Fruit fly (Drosophila melanogaster): Measurements from ENCODE around the gene CG2256.

dm6 chrX:8049292-8049691 is 37.7 kb downstream of the CG2256 start:
- TF ChIP-seq Sp1 (GFP tag; optimal IDR thresholded peaks at IDR 0.05), result no peak
- no peak for TF ChIP-seq fru (GFP tag; optimal IDR thresholded peaks at IDR 0.05)
- no peak for TF ChIP-seq HLH106 (tag; optimal IDR thresholded peaks at IDR 0.05)
- TF ChIP-seq Mio (GFP tag; optimal IDR thresholded peaks at IDR 0.05), result no peak
- no peak for TF ChIP-seq sv (GFP tag; optimal IDR thresholded peaks at IDR 0.05)
- TF ChIP-seq Myc (optimal IDR thresholded peaks at IDR 0.05), result no peak
- TF ChIP-seq Dfd (GFP tag; optimal IDR thresholded peaks at IDR 0.05), result no peak
- TF ChIP-seq lola (GFP tag; optimal IDR thresholded peaks at IDR 0.05), result no peak
- TF ChIP-seq psq (GFP tag; optimal IDR thresholded peaks at IDR 0.05), result peak; percentile 10
- no peak for TF ChIP-seq usp (GFP tag; optimal IDR thresholded peaks at IDR 0.05)
- peak; percentile 21 for TF ChIP-seq h (GFP tag; optimal IDR thresholded peaks at IDR 0.05)
